Fruit fly (Drosophila melanogaster) whole organism, prepupa: Measurements from ENCODE around the gene Sry-alpha.

Experiments used
- Blimp-1 ChIP-seq: fragments of 200-800 bp; sonication (Bioruptor generic); optimal IDR thresholded peaks from 3 replicates; lab custom pipeline; 2017; ENCODE audit warnings: missing biosample characterization, missing genetic modification characterization, mild to moderate bottlenecking, moderate library complexity, missing genetic modification reagents
- CG10631 ChIP-seq: fragments of 200-800 bp; sonication (Bioruptor generic); optimal IDR thresholded peaks from 2 replicates; lab custom pipeline; 2016; ENCODE audit warnings: missing biosample characterization, missing genetic modification characterization
- CG10669 ChIP-seq: fragments of 200-800 bp; sonication (Bioruptor generic); optimal IDR thresholded peaks from 3 replicates; lab custom pipeline; 2018; ENCODE audit warnings: missing biosample characterization, mild to moderate bottlenecking, missing genetic modification characterization, moderate library complexity
- CG11762 ChIP-seq: fragments of 200-800 bp; sonication (Bioruptor generic); optimal IDR thresholded peaks from 3 replicates; lab custom pipeline; 2016; ENCODE audit warnings: missing biosample characterization, missing genetic modification characterization; ENCODE audit not compliant: insufficient read depth
- CG11902 ChIP-seq: fragments of 200-800 bp; sonication (Bioruptor generic); optimal IDR thresholded peaks from 3 replicates; lab custom pipeline; 2016; ENCODE audit warnings: missing biosample characterization, missing genetic modification characterization
- CG15336 ChIP-seq: fragments of 200-800 bp; sonication (Bioruptor generic); IDR thresholded peaks from 2 replicates; pipeline ENCODE4 v1.3.6; 2022; ENCODE audit warnings: missing biosample characterization, missing genetic modification characterization
- CG1621 ChIP-seq: fragments of 200-800 bp; sonication (Bioruptor generic); optimal IDR thresholded peaks from 3 replicates; lab custom pipeline; 2018; ENCODE audit warnings: missing biosample characterization, mild to moderate bottlenecking, missing genetic modification characterization
- CG16779 ChIP-seq: fragments of 200-800 bp; sonication (Bioruptor generic); optimal IDR thresholded peaks from 3 replicates; lab custom pipeline; 2017; ENCODE audit warnings: missing biosample characterization, mild to moderate bottlenecking, missing genetic modification characterization
- CG3032 ChIP-seq: fragments of 200-800 bp; optimal IDR thresholded peaks from 2 replicates; lab custom pipeline; 2019; ENCODE audit warnings: missing biosample characterization, mild to moderate bottlenecking, missing genetic modification characterization, moderate library complexity
- CG32006 ChIP-seq: fragments of 200-800 bp; sonication (Bioruptor generic); optimal IDR thresholded peaks from 3 replicates; lab custom pipeline; 2017; ENCODE audit warnings: missing biosample characterization, mild to moderate bottlenecking, missing genetic modification characterization
- CG34406 ChIP-seq: fragments of 200-800 bp; sonication (Bioruptor generic); optimal IDR thresholded peaks from 3 replicates; lab custom pipeline; 2016; ENCODE audit warnings: missing biosample characterization, missing genetic modification characterization
- CG3919 ChIP-seq: fragments of 200-800 bp; sonication (Bioruptor generic); optimal IDR thresholded peaks from 3 replicates; lab custom pipeline; 2016; ENCODE audit warnings: missing biosample characterization, missing genetic modification characterization
- CG6163 ChIP-seq: fragments of 200-800 bp; sonication (Bioruptor generic); IDR thresholded peaks from 3 replicates; pipeline ENCODE4 v1.3.6; 2022; ENCODE audit warnings: missing biosample characterization, missing genetic modification characterization
- CG6792 ChIP-seq: fragments of 200-800 bp; sonication (Bioruptor generic); optimal IDR thresholded peaks from 3 replicates; lab custom pipeline; 2016; ENCODE audit warnings: missing biosample characterization, missing genetic modification characterization
- CG6808 ChIP-seq: fragments of 200-800 bp; sonication (Bioruptor generic); optimal IDR thresholded peaks from 3 replicates; lab custom pipeline; 2017; ENCODE audit warnings: missing biosample characterization, missing genetic modification characterization, mild to moderate bottlenecking, moderate library complexity, missing genetic modification reagents
- CG7368 ChIP-seq: fragments of 200-800 bp; sonication (Bioruptor generic); optimal IDR thresholded peaks from 3 replicates; lab custom pipeline; 2016; ENCODE audit warnings: missing biosample characterization, missing genetic modification characterization
- CG8119 ChIP-seq: fragments of 200-800 bp; sonication (Bioruptor generic); IDR thresholded peaks from 3 replicates; pipeline ENCODE4 v1.3.6; 2022; ENCODE audit warnings: missing biosample characterization, missing genetic modification characterization
- CG8319 ChIP-seq: fragments of 200-800 bp; sonication (Bioruptor generic); optimal IDR thresholded peaks from 3 replicates; lab custom pipeline; 2016; ENCODE audit warnings: missing biosample characterization, missing genetic modification characterization
- CG9139 ChIP-seq: fragments of 200-800 bp; sonication (Bioruptor generic); optimal IDR thresholded peaks from 3 replicates; lab custom pipeline; 2017; ENCODE audit warnings: missing biosample characterization, mild to moderate bottlenecking, missing genetic modification characterization
- Eip78C ChIP-seq: fragments of 200-800 bp; sonication (Bioruptor generic); peaks from one replicate; lab custom pipeline; 2016; ENCODE audit warnings: missing biosample characterization, missing genetic modification characterization
- Eip93F ChIP-seq: fragments of 200-800 bp; sonication (Bioruptor generic); optimal IDR thresholded peaks from 2 replicates; lab custom pipeline; 2016; ENCODE audit warnings: missing biosample characterization, mild to moderate bottlenecking, missing genetic modification characterization
- Ets21C ChIP-seq: fragments of 200-800 bp; sonication (Bioruptor generic); optimal IDR thresholded peaks from 3 replicates; lab custom pipeline; 2016; ENCODE audit warnings: missing biosample characterization, missing genetic modification characterization
- Gug ChIP-seq: fragments of 200-800 bp; sonication (Bioruptor generic); IDR thresholded peaks from 2 replicates; pipeline ENCODE4 v1.3.6; 2022; ENCODE audit warnings: missing biosample characterization, missing genetic modification characterization
- Hr38 ChIP-seq: sonication (Bioruptor generic); optimal IDR thresholded peaks from 2 replicates; lab custom pipeline; 2016; ENCODE audit warnings: missing biosample characterization, missing genetic modification characterization
- OdsH ChIP-seq: fragments of 200-800 bp; sonication (Bioruptor generic); optimal IDR thresholded peaks from 3 replicates; lab custom pipeline; 2016; ENCODE audit warnings: missing biosample characterization, missing genetic modification characterization
- Smox ChIP-seq: fragments of 200-800 bp; sonication (Bioruptor generic); optimal IDR thresholded peaks from 3 replicates; lab custom pipeline; 2016; ENCODE audit warnings: missing biosample characterization, missing genetic modification characterization
- Sox102F ChIP-seq: fragments of 200-800 bp; sonication (Bioruptor generic); optimal IDR thresholded peaks from 2 replicates; lab custom pipeline; 2016; ENCODE audit warnings: missing biosample characterization, mild to moderate bottlenecking, missing genetic modification characterization
- Sox14 ChIP-seq: fragments of 200-800 bp; sonication (Bioruptor generic); optimal IDR thresholded peaks from 3 replicates; lab custom pipeline; 2016; ENCODE audit warnings: missing biosample characterization, missing genetic modification characterization
- achi ChIP-seq: fragments of 200-800 bp; sonication (Bioruptor generic); optimal IDR thresholded peaks from 3 replicates; lab custom pipeline; 2016; ENCODE audit warnings: missing biosample characterization, missing genetic modification characterization
- dsx ChIP-seq: fragments of 200-800 bp; optimal IDR thresholded peaks from 3 replicates; lab custom pipeline; 2019; ENCODE audit warnings: missing biosample characterization, mild to moderate bottlenecking, missing genetic modification characterization, moderate library complexity; ENCODE audit not compliant: poor library complexity, severe bottlenecking
- eg ChIP-seq: fragments of 200-800 bp; sonication (Bioruptor generic); IDR thresholded peaks from 3 replicates; pipeline ENCODE4 v1.3.6; 2022; ENCODE audit warnings: missing biosample characterization, missing genetic modification characterization
- esn ChIP-seq: fragments of 200-800 bp; sonication (Bioruptor generic); optimal IDR thresholded peaks from 2 replicates; lab custom pipeline; 2016; ENCODE audit warnings: missing biosample characterization, mild to moderate bottlenecking, missing genetic modification characterization, moderate library complexity
- fd85E ChIP-seq: fragments of 200-800 bp; sonication (Bioruptor generic); optimal IDR thresholded peaks from 3 replicates; lab custom pipeline; 2016; ENCODE audit warnings: missing biosample characterization, missing genetic modification characterization
- fkh ChIP-seq: fragments of 200-800 bp; sonication (Bioruptor generic); optimal IDR thresholded peaks from 3 replicates; lab custom pipeline; 2017; ENCODE audit warnings: missing biosample characterization, mild to moderate bottlenecking, missing genetic modification characterization, moderate library complexity
- net ChIP-seq: fragments of 200-800 bp; sonication (Bioruptor generic); optimal IDR thresholded peaks from 3 replicates; lab custom pipeline; 2016; ENCODE audit warnings: missing biosample characterization, missing genetic modification characterization
- pdm3 ChIP-seq: fragments of 200-800 bp; sonication (Bioruptor generic); optimal IDR thresholded peaks from 3 replicates; lab custom pipeline; 2016; ENCODE audit warnings: missing biosample characterization, missing genetic modification characterization
- salr ChIP-seq, 2 experiments: fragments of 200-800 bp; sonication (Bioruptor generic); optimal IDR thresholded peaks; 3 replicates each; lab custom pipeline; 2016 to 2018; ENCODE audit warnings: missing biosample characterization in 2 of 2, missing genetic modification characterization in 2 of 2, mild to moderate bottlenecking in 1 of 2
- spab ChIP-seq: fragments of 200-800 bp; sonication (Bioruptor generic); optimal IDR thresholded peaks from 2 replicates; lab custom pipeline; 2017; ENCODE audit warnings: missing biosample characterization, mild to moderate bottlenecking, missing genetic modification characterization, missing genetic modification reagents
- ss ChIP-seq, 2 experiments: fragments of 200-800 bp; sonication (Bioruptor generic); optimal IDR thresholded peaks; 2 replicates in 1 of 2; 3 replicates in 1 of 2; lab custom pipeline; 2017 to 2018; ENCODE audit warnings: mild to moderate bottlenecking in 2 of 2, missing biosample characterization in 2 of 2, missing genetic modification characterization in 2 of 2, moderate library complexity in 1 of 2
- svp ChIP-seq: fragments of 200-800 bp; sonication (Bioruptor generic); peaks from one replicate; lab custom pipeline; 2016; ENCODE audit warnings: missing biosample characterization, missing genetic modification characterization

Sry-alpha gene

DNA sequence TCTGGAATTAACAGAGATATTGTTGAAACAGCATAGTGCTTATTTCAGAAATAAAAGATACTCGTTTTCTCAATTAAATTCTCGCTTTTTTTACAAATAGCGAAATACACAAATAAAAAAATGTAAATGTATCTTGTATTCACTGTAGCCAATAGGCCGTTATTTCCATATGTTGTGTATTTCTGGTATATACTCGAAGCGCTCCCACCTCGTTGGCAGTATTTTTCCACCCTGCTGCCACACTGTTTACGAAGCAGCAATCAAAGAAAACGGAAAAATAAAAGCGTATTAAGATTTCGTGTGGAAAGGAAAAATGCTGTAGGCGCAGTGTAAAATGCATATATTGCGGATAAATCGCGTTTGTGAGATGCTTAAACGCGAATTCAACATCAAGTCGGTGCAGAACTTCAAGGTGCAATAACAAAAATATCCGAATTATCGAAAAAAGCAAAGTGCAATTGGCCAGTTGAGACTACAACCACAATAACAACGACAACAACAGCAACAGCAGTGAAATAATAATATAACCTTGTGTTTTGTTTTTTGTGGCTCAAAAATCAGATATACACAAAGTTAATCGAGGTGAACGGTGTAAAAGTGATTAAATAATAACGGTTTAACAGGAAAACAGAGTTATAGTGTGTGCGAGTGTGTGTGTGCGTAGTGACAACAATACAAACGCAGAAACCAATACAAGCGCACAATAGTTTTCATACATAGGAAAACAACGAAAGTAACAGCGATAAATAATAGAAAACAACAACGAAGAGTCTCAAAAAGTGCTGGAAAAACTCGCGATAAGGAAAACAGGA is 18.7 kb downstream of the Sry-alpha start, which contains the start of gene sima (continued):
- TF ChIP-seq ss (GFP tag; optimal IDR thresholded peaks at IDR 0.05; lab: Kevin White, UChicago): peak; percentile 31 to 41
- TF ChIP-seq Gug (GFP tag; lab: Robert Waterston, UW): 0 out of 2 replicates have a peak, but pooled peaks have one; percentile 23
- peak; percentile 5 for TF ChIP-seq Ets21C
- peak; percentile 46; the same call in 1 of the 2 replicates for TF ChIP-seq CG15336 (GFP tag; lab: Robert Waterston, UW)
- TF ChIP-seq CG34406 (GFP tag; lab: Kevin White, UChicago): peak; percentile 3
- no peak for TF ChIP-seq CG16779 (tag; lab: Kevin White, UChicago)
- peak; percentile 7 for TF ChIP-seq Smox (GFP tag; lab: Kevin White, UChicago)
- TF ChIP-seq fd85E (GFP tag; lab: Kevin White, UChicago): no peak
- peak; percentile 2 for TF ChIP-seq achi (GFP tag; lab: Kevin White, UChicago)
- TF ChIP-seq CG3919: peak; percentile 41
- no peak for TF ChIP-seq CG8119
- no peak for TF ChIP-seq CG8319 (GFP tag; lab: Kevin White, UChicago)
- no peak for TF ChIP-seq CG6792 (GFP tag; lab: Kevin White, UChicago)
- TF ChIP-seq net (GFP tag; lab: Kevin White, UChicago): peak; percentile 12
- TF ChIP-seq Sox102F (GFP tag; lab: Kevin White, UChicago): no peak
- peak; percentile 21 for TF ChIP-seq CG6808 (GFP tag; lab: Kevin White, UChicago)
- no peak for TF ChIP-seq Hr38 (GFP tag; lab: Kevin White, UChicago)
- TF ChIP-seq CG7368 (GFP tag; lab: Kevin White, UChicago): peak; percentile 11
- peak; percentile 6 for TF ChIP-seq Sox14 (GFP tag; lab: Kevin White, UChicago)
- TF ChIP-seq CG11762 (GFP tag; lab: Kevin White, UChicago): no peak
- TF ChIP-seq Eip93F (GFP tag; lab: Kevin White, UChicago): no peak
- TF ChIP-seq CG32006 (GFP tag; lab: Kevin White, UChicago): peak; percentile 9
- peak; percentile 36; the same call in 1 of the 3 replicates for TF ChIP-seq eg (GFP tag; lab: Robert Waterston, UW)
- TF ChIP-seq, all 60 proteins: peak for 35

DNA sequence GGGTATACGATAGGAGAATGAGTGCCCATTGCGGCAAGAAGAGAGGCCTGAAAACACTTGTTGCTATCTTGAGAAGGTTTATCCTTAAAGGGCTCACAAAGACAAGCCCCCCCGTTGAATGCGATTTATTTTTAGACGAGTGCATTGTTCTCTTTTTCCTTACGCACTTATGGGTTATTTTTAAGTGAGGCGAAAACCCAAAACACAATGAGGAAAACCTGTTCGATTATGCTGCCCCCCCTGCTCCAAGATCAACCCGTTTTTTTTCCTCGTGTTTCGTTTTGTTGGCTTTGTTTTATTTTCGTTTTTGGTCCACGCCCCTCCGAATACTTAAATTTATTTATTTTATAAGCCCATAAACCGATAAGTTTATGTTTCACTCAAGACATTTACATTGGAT is 20.4 kb downstream of the Sry-alpha start:
- TF ChIP-seq Eip78C (GFP tag; lab: Kevin White, UChicago): peak; percentile 57
- peak in 1 of 2 experiments; percentile 7 for TF ChIP-seq ss (GFP tag; optimal IDR thresholded peaks at IDR 0.05; lab: Kevin White, UChicago)
- no peak for TF ChIP-seq CG7368 (GFP tag; lab: Kevin White, UChicago)
- peak; percentile 49 for TF ChIP-seq dsx
- TF ChIP-seq, all 60 proteins: peak for 3

dm6 chr3R:30060451-30061153 is 21.1 kb downstream of the Sry-alpha start:
- peak; percentile 56 for TF ChIP-seq fkh (GFP tag; lab: Kevin White, UChicago)
- TF ChIP-seq eg (GFP tag; lab: Robert Waterston, UW): no peak
- TF ChIP-seq salr (GFP tag; optimal IDR thresholded peaks at IDR 0.05; lab: Kevin White, UChicago): no peak
- TF ChIP-seq CG1621 (tag; lab: Kevin White, UChicago): no peak
- TF ChIP-seq CG34406 (GFP tag; lab: Kevin White, UChicago): no peak
- TF ChIP-seq CG10669: no peak

- TF ChIP-seq CG6163 (GFP tag; lab: Robert Waterston, UW) (peak; percentile 98), ss (GFP tag; optimal IDR thresholded peaks at IDR 0.05; lab: Kevin White, UChicago) (peak; percentile 87 to 92), spab (GFP tag; lab: Kevin White, UChicago) (peak; percentile 89), CG3032 (tag; lab: Kevin White, UChicago) (peak; percentile 92), Blimp-1 (peak; percentile 89), OdsH (peak; percentile 92), CG10631 (peak; percentile 92), CG6808 (GFP tag; lab: Kevin White, UChicago) (peak; percentile 87), CG8119 (peak; percentile 93), CG3919 (peak; percentile 98), Ets21C (peak; percentile 90), esn (GFP tag; lab: Kevin White, UChicago) (peak; percentile 96), CG9139 (GFP tag; lab: Kevin White, UChicago) (peak; percentile 83), Sox102F (GFP tag; lab: Kevin White, UChicago) (peak; percentile 94), achi (GFP tag; lab: Kevin White, UChicago) (peak; percentile 94), svp (GFP tag; lab: Kevin White, UChicago) (peak; percentile 99), CG32006 (GFP tag; lab: Kevin White, UChicago) (peak; percentile 85), CG1621 (tag; lab: Kevin White, UChicago) (peak; percentile 88), salr (GFP tag; optimal IDR thresholded peaks at IDR 0.05; lab: Kevin White, UChicago) (peak; percentile 77 to 78), dsx (peak; percentile 94), pdm3 (GFP tag; lab: Kevin White, UChicago) (peak; percentile 90), CG11902 (GFP tag; lab: Kevin White, UChicago) (peak; percentile 95)
Observed at dm6 chr3R:30061154-30061482, 21.6 kb downstream of the Sry-alpha start.
